Worm (Caenorhabditis elegans): ENCODE data around the gene ZK673.11.

ZK673.11 gene

ce11 chrII:10501578-10501977 lies 44.5 kb downstream of the ZK673.11 start (continued):
- TF ChIP-seq daf-8 (GFP tag; IDR thresholded peaks at IDR 0.05) (no peak), lin-15B (tag; optimal IDR thresholded peaks at IDR 0.05) (no peak), mxl-3 (GFP tag; optimal IDR thresholded peaks at IDR 0.05) (peak; percentile 91), fkh-10 (GFP tag; optimal IDR thresholded peaks at IDR 0.05) (peak; percentile 0), snpc-4 (tag; optimal IDR thresholded peaks at IDR 0.05) (no peak), duxl-1 (tag; optimal IDR thresholded peaks at IDR 0.05; ENCODE audit: poor library complexity) (peak; percentile 36), zag-1 (tag; optimal IDR thresholded peaks at IDR 0.05) (no peak), ceh-32 (tag; optimal IDR thresholded peaks at IDR 0.05; ENCODE audit: poor library complexity) (no peak), nhr-41 (GFP tag; IDR thresholded peaks at IDR 0.05) (no peak), mxl-2 (GFP tag; conservative IDR thresholded peaks at IDR 0.05) (no peak), daf-12 (tag; optimal IDR thresholded peaks at IDR 0.05) (no peak), rbr-2 (tag; optimal IDR thresholded peaks at IDR 0.05) (peak; percentile 33), egl-27 (tag; optimal IDR thresholded peaks at IDR 0.05) (no peak), aha-1 (tag) (peak; percentile 92), T20F7.1 (GFP tag; optimal IDR thresholded peaks at IDR 0.05) (no peak), spr-1 (tag; optimal IDR thresholded peaks at IDR 0.05) (no peak), madf-9 (GFP tag; conservative IDR thresholded peaks at IDR 0.05) (no peak), nhr-10 (tag; optimal IDR thresholded peaks at IDR 0.05) (no peak), unc-39 (tag; optimal IDR thresholded peaks at IDR 0.05) (no peak), Y75B8A.6 (GFP tag; IDR thresholded peaks at IDR 0.05) (no peak), F49E8.2 (tag; optimal IDR thresholded peaks at IDR 0.05; ENCODE audit: borderline replicate concordance) (no peak), nhr-48 (tag; optimal IDR thresholded peaks at IDR 0.05) (peak; percentile 29), nhr-76 (tag; optimal IDR thresholded peaks at IDR 0.05) (no peak), unc-62 (GFP tag; optimal IDR thresholded peaks at IDR 0.05 in 1 of 2) (peak in 1 of 2 experiments; percentile 75), unc-62 (tag; optimal IDR thresholded peaks at IDR 0.05) (no peak), ZK337.2 (GFP tag; IDR thresholded peaks at IDR 0.05) (no peak), hlh-30 (tag; optimal IDR thresholded peaks at IDR 0.05; ENCODE audit: insufficient read depth) (peak; percentile 87), mdt-29 (GFP tag; IDR thresholded peaks at IDR 0.05) (no peak), tag-97 (GFP tag; IDR thresholded peaks at IDR 0.05) (no peak), F26F4.8 (GFP tag; conservative IDR thresholded peaks at IDR 0.05) (no peak), nhr-28 (tag; optimal IDR thresholded peaks at IDR 0.05) (peak; percentile 64), nhr-111 (GFP tag; optimal IDR thresholded peaks at IDR 0.05) (no peak), pha-4 (GFP tag; IDR thresholded peaks at IDR 0.05) (no peak), pha-4 (tag; optimal IDR thresholded peaks at IDR 0.05) (no peak), nhr-77 (tag; optimal IDR thresholded peaks at IDR 0.05) (peak; percentile 25), fos-1 (tag; optimal IDR thresholded peaks at IDR 0.05) (no peak), ceh-20 (GFP tag; IDR thresholded peaks at IDR 0.05) (no peak), ceh-82 (tag; optimal IDR thresholded peaks at IDR 0.05) (no peak), zfp-2 (tag; optimal IDR thresholded peaks at IDR 0.05) (no peak), unc-130 (GFP tag; optimal IDR thresholded peaks at IDR 0.05) (no peak), T26A8.4 (GFP tag; IDR thresholded peaks at IDR 0.05) (no peak; the same call in 1 of the 2 replicates), Y48G9A.11 (GFP tag; IDR thresholded peaks at IDR 0.05) (no peak), lsy-2 (tag; optimal IDR thresholded peaks at IDR 0.05) (peak; percentile 44 to 52), R02D3.7 (tag; optimal IDR thresholded peaks at IDR 0.05) (no peak), F10B5.3 (tag; optimal IDR thresholded peaks at IDR 0.05) (no peak), lin-39 (tag; optimal IDR thresholded peaks at IDR 0.05) (no peak), arid-1 (GFP tag; conservative IDR thresholded peaks at IDR 0.05) (no peak), ceh-44 (GFP tag; IDR thresholded peaks at IDR 0.05) (no peak), lin-13 (GFP tag; optimal IDR thresholded peaks at IDR 0.05) (no peak), jun-1 (tag; optimal IDR thresholded peaks at IDR 0.05) (no peak), dpl-1 (GFP tag; optimal IDR thresholded peaks at IDR 0.05) (no peak), dmd-6 (GFP tag; IDR thresholded peaks at IDR 0.05) (no peak), ztf-7 (tag; optimal IDR thresholded peaks at IDR 0.05) (no peak), aly-2 (tag; optimal IDR thresholded peaks at IDR 0.05) (no peak)
